Worm (Caenorhabditis elegans) whole organism, L4 larva: ENCODE measurements around the gene ndx-6.

Experiments
- D1046.2 ChIP-seq: fragments of 200-800 bp; sonication (Bioruptor generic); IDR thresholded peaks from 2 replicates; pipeline ENCODE4 v1.3.6; 2022; ENCODE audit warnings: missing genetic modification characterization, missing compliant biosample characterization
- F26F4.8 ChIP-seq: fragments of 200-800 bp; sonication (Bioruptor generic); conservative IDR thresholded peaks from 2 replicates; pipeline ENCODE4 v1.3.6; 2022; ENCODE audit warnings: missing genetic modification characterization, missing compliant biosample characterization
- T26A8.4 ChIP-seq: fragments of 200-800 bp; sonication (Bioruptor generic); IDR thresholded peaks from 2 replicates; pipeline ENCODE4 v1.3.6; 2022; ENCODE audit warnings: missing genetic modification characterization, missing compliant biosample characterization
- Y48G9A.11 ChIP-seq: fragments of 200-800 bp; sonication (Bioruptor generic); IDR thresholded peaks from 2 replicates; pipeline ENCODE4 v1.3.6; 2022; ENCODE audit warnings: missing genetic modification reagents, missing genetic modification characterization, missing compliant biosample characterization
- arid-1 ChIP-seq: fragments of 200-800 bp; sonication (Bioruptor generic); conservative IDR thresholded peaks from 2 replicates; pipeline ENCODE4 v1.3.6; 2022; ENCODE audit warnings: missing genetic modification reagents, missing genetic modification characterization, missing compliant biosample characterization
- ceh-32 ChIP-seq: sonication (generic microtip); optimal IDR thresholded peaks from 2 replicates; lab custom pipeline; 2016; ENCODE audit warnings: mild to moderate bottlenecking, missing genetic modification characterization, missing compliant biosample characterization; ENCODE audit not compliant: poor library complexity
- ceh-44 ChIP-seq: fragments of 200-800 bp; sonication (Bioruptor generic); IDR thresholded peaks from 2 replicates; pipeline ENCODE4 v1.3.6; 2022; ENCODE audit warnings: missing genetic modification reagents, missing genetic modification characterization, missing compliant biosample characterization
- ceh-82 ChIP-seq: sonication (generic microtip); optimal IDR thresholded peaks from 2 replicates; lab custom pipeline; 2017; ENCODE audit warnings: missing biosample characterization, missing genetic modification characterization
- ces-1 ChIP-seq: fragments of 150-350 bp; sonication (generic microtip); optimal IDR thresholded peaks from 4 replicates; lab custom pipeline; 2014; ENCODE audit warnings: missing biosample characterization, missing genetic modification reagents, missing genetic modification characterization
- daf-8 ChIP-seq: fragments of 200-800 bp; sonication (Bioruptor generic); IDR thresholded peaks from 2 replicates; pipeline ENCODE4 v1.3.6; 2022; ENCODE audit warnings: missing genetic modification characterization, missing compliant biosample characterization
- dmd-6 ChIP-seq: fragments of 200-800 bp; sonication (Bioruptor generic); IDR thresholded peaks from 2 replicates; pipeline ENCODE4 v1.3.6; 2022; ENCODE audit warnings: missing genetic modification reagents, missing genetic modification characterization, missing compliant biosample characterization
- dmd-8 ChIP-seq: fragments of 200-800 bp; sonication (Bioruptor generic); IDR thresholded peaks from 2 replicates; pipeline ENCODE4 v1.3.6; 2022; ENCODE audit warnings: missing genetic modification characterization, missing compliant biosample characterization
- dmd-9 ChIP-seq: fragments of 200-800 bp; sonication (Bioruptor generic); IDR thresholded peaks from 2 replicates; pipeline ENCODE4 v1.3.6; 2022; ENCODE audit warnings: missing genetic modification reagents, missing genetic modification characterization, missing compliant biosample characterization
- duxl-1 ChIP-seq: sonication (generic microtip); optimal IDR thresholded peaks from 2 replicates; lab custom pipeline; 2016; ENCODE audit warnings: mild to moderate bottlenecking, missing genetic modification characterization, moderate library complexity, missing compliant biosample characterization; ENCODE audit not compliant: poor library complexity
- fos-1 ChIP-seq: fragments of 150-350 bp; optimal IDR thresholded peaks from 2 replicates; lab custom pipeline; 2014; ENCODE audit warnings: missing biosample characterization, missing genetic modification characterization
- gei-8 ChIP-seq: fragments of 200-800 bp; sonication (Bioruptor generic); optimal IDR thresholded peaks from 2 replicates; lab custom pipeline; 2018; ENCODE audit warnings: mild to moderate bottlenecking, missing genetic modification characterization, missing compliant biosample characterization
- hlh-11 ChIP-seq: fragments of 200-800 bp; sonication (Bioruptor generic); optimal IDR thresholded peaks from 2 replicates; lab custom pipeline; 2018; ENCODE audit warnings: mild to moderate bottlenecking, missing genetic modification characterization, missing compliant biosample characterization
- jun-1 ChIP-seq: fragments of 150-350 bp; optimal IDR thresholded peaks from 2 replicates; lab custom pipeline; 2014; ENCODE audit warnings: missing biosample characterization, missing genetic modification reagents, missing genetic modification characterization
- lim-7 ChIP-seq: fragments of 200-800 bp; sonication (Bioruptor generic); IDR thresholded peaks from 2 replicates; pipeline ENCODE4 v1.3.6; 2022; ENCODE audit warnings: missing genetic modification characterization, missing compliant biosample characterization
- lin-1 ChIP-seq: fragments of 200-800 bp; sonication (Bioruptor generic); IDR thresholded peaks from 2 replicates; pipeline ENCODE4 v1.3.6; 2022; ENCODE audit warnings: missing genetic modification reagents, missing genetic modification characterization, missing compliant biosample characterization
- lin-29 ChIP-seq: fragments of 200-800 bp; sonication (Bioruptor generic); IDR thresholded peaks from 2 replicates; pipeline ENCODE4 v1.3.6; 2022; ENCODE audit warnings: missing genetic modification reagents, missing genetic modification characterization, missing compliant biosample characterization
- lir-3 ChIP-seq: sonication (generic microtip); optimal IDR thresholded peaks from 2 replicates; lab custom pipeline; 2016; ENCODE audit warnings: mild to moderate bottlenecking, missing genetic modification characterization, missing compliant biosample characterization
- madf-5 ChIP-seq, 2 experiments: fragments of 200-800 bp; sonication (Bioruptor generic); IDR thresholded peaks; 2 replicates each; pipeline ENCODE4 v1.3.6; 2022; ENCODE audit warnings: missing compliant biosample characterization in 2 of 2, missing genetic modification characterization in 2 of 2
- mdl-1 ChIP-seq, 2 experiments: fragments of 150-350 bp in 1 of 2; sonication (generic microtip) in 1 of 2; optimal IDR thresholded peaks; 2 replicates each; lab custom pipeline; 2014 to 2017; ENCODE audit warnings: missing biosample characterization in 2 of 2, missing genetic modification characterization in 2 of 2
- mxl-2 ChIP-seq: fragments of 200-800 bp; sonication (Bioruptor generic); conservative IDR thresholded peaks from 2 replicates; pipeline ENCODE4 v1.3.6; 2022; ENCODE audit warnings: missing genetic modification reagents, missing genetic modification characterization, missing compliant biosample characterization
- mxl-3 ChIP-seq: fragments of 200-800 bp; sonication (Bioruptor generic); optimal IDR thresholded peaks from 2 replicates; lab custom pipeline; 2018; ENCODE audit warnings: mild to moderate bottlenecking, missing genetic modification characterization, missing compliant biosample characterization
- nhr-11 ChIP-seq: fragments of 150-350 bp; optimal IDR thresholded peaks from 2 replicates; lab custom pipeline; 2014; ENCODE audit warnings: missing biosample characterization, missing genetic modification characterization
- nhr-25 ChIP-seq: sonication (generic microtip); optimal IDR thresholded peaks from 2 replicates; lab custom pipeline; 2017; ENCODE audit warnings: missing genetic modification characterization, mild to moderate bottlenecking, missing compliant biosample characterization, antibody characterized with exemption, moderate library complexity, borderline replicate concordance; ENCODE audit not compliant: insufficient read depth
- nhr-6 ChIP-seq: fragments of 150-350 bp; optimal IDR thresholded peaks from 2 replicates; lab custom pipeline; 2014; ENCODE audit warnings: missing biosample characterization, missing genetic modification characterization
- nhr-76 ChIP-seq: fragments of 150-350 bp; optimal IDR thresholded peaks from 2 replicates; lab custom pipeline; 2014; ENCODE audit warnings: missing biosample characterization, missing genetic modification characterization
- pha-4 ChIP-seq, 2 experiments: fragments of 150-350 bp in 1 of 2; fragments of 200-800 bp in 1 of 2; sonication (Bioruptor generic) in 1 of 2; IDR thresholded peaks in 1 of 2; optimal IDR thresholded peaks in 1 of 2; 2 replicates each; pipeline versions ENCODE4 v1.3.6 to Lab custom; 2014 to 2022; ENCODE audit warnings: missing genetic modification characterization in 2 of 2, missing genetic modification reagents in 2 of 2, missing biosample characterization in 1 of 2, missing compliant biosample characterization in 1 of 2
- snpc-1.2 ChIP-seq: fragments of 200-800 bp; sonication (Bioruptor generic); IDR thresholded peaks from 2 replicates; pipeline ENCODE4 v1.3.6; 2022; ENCODE audit warnings: missing genetic modification reagents, missing genetic modification characterization, missing compliant biosample characterization
- spr-3 ChIP-seq: fragments of 200-800 bp; sonication (Bioruptor generic); optimal IDR thresholded peaks from 2 replicates; lab custom pipeline; 2018; ENCODE audit warnings: mild to moderate bottlenecking, missing genetic modification characterization, missing compliant biosample characterization
- tra-1 ChIP-seq: fragments of 200-800 bp; sonication (Bioruptor generic); IDR thresholded peaks from 2 replicates; pipeline ENCODE4 v1.3.6; 2022; ENCODE audit warnings: missing genetic modification reagents, missing genetic modification characterization, missing compliant biosample characterization
- unc-130 ChIP-seq: sonication (generic microtip); optimal IDR thresholded peaks from 2 replicates; lab custom pipeline; 2016; ENCODE audit warnings: missing genetic modification reagents, missing genetic modification characterization, missing compliant biosample characterization
- unc-62 ChIP-seq, 3 experiments: fragments of 150-350 bp in 1 of 3; sonication (generic microtip); optimal IDR thresholded peaks in 2 of 3; peaks in 1 of 3; 1 replicate in 1 of 3; 2 replicates in 2 of 3; lab custom pipeline; 2014 to 2017; ENCODE audit warnings: missing biosample characterization in 3 of 3, missing genetic modification characterization in 3 of 3, missing genetic modification reagents in 3 of 3, missing genotype in 1 of 3
- zfp-2 ChIP-seq: sonication (generic microtip); optimal IDR thresholded peaks from 2 replicates; lab custom pipeline; 2016; ENCODE audit warnings: mild to moderate bottlenecking, missing genetic modification characterization, missing compliant biosample characterization
- zfp-3 ChIP-seq: fragments of 200-800 bp; sonication (Bioruptor generic); conservative IDR thresholded peaks from 2 replicates; pipeline ENCODE4 v1.3.6; 2022; ENCODE audit warnings: missing genetic modification reagents, missing genetic modification characterization, missing compliant biosample characterization
- zip-11 ChIP-seq: fragments of 200-800 bp; sonication (Bioruptor generic); IDR thresholded peaks from 2 replicates; pipeline ENCODE4 v1.3.6; 2022; ENCODE audit warnings: missing genetic modification characterization, missing compliant biosample characterization
- ztf-11 ChIP-seq: fragments of 150-350 bp; optimal IDR thresholded peaks from 2 replicates; lab custom pipeline; 2014; ENCODE audit warnings: missing biosample characterization, missing genetic modification characterization

ndx-6 gene

DNA sequence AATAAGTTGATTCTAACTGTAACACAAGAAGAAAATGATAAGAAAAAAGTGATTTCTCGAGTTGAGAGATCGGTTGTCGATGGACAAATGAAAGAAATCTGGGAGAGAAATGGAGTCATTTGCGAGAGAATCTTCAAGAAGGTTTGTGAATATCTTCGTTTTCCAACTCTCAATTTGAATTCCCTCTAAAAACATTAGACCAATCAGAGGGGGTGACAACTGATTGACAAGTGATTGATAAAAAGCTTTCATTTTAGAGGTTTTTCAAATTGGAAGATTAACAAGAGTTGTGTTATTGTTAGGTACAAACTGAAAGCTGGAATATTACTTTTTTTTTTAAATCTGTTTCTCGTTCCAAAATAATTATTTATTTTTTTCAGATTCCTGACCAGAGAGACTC, 28.2 kb upstream of the ndx-6 start (continued):
- no peak for TF ChIP-seq pha-4 (GFP tag; IDR thresholded peaks at IDR 0.05; lab: Robert Waterston, UW)
- no peak for TF ChIP-seq pha-4 (tag; optimal IDR thresholded peaks at IDR 0.05; lab: Kevin White, UChicago)

DNA sequence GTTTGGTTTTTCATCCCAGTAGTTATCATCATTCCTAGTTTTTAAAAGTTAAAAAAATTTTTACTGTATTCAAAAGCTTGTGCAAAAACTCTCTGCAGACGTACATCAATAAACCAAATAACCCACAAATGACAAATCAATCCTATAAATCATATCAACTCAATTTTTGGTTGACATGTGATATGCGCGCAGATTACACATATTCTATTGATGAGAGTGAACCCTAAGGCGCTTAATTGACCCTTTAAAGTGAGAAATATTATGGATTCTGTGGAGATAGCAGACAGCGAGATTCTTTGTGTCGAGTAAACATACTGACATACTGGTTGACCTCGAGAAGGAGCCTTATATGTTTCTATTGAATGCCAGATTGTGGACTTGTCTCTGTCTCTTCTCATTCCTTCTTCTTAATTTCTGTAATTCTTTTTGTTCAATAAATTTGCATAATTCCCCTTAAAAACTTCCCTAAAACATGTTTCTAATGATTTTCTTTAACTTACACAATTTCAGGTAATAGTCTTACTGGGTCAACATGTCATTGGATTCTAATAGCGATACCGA, 26.6 kb upstream of the ndx-6 start, which contains the start of gene EEED8.2:
EEED8.2 (plus strand) TSS at position 511 of the 561 bp plus-strand sequence.
- TF ChIP-seq gei-8 (GFP tag; lab: Kevin White, UChicago) (no peak), unc-62 (GFP tag; optimal IDR thresholded peaks at IDR 0.05 in 1 of 2; lab: Kevin White, UChicago) (peak in 1 of 2 experiments; percentile 90), unc-62 (tag; optimal IDR thresholded peaks at IDR 0.05; lab: Kevin White, UChicago) (no peak), lir-3 (tag; lab: Kevin White, UChicago) (no peak)

DNA sequence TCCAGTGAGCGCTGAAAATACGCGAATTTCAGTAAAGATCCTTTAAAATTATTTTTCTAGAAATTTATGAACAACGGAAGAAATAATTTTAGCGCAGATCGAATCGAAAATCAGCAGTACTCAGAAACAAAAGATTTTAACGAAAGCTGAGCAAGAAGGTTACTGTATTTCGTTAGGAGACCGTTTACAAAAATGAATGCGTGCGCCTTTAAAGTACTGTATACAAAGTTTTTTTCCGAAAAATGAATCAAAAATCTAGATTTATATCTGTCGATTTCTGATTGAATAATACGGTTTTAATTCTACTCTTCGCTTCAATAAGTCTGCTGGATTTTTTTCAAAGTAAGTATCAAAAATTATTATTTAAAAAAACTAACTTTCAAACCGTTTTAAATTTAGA, 24.4 kb upstream of the ndx-6 start, which contains the start of the genes EEED8.14 and EEED8.3:
EEED8.14 (minus strand) TSS at position 13 of the 400 bp plus-strand sequence.
EEED8.3 (plus strand) TSS at position 237 of the 400 bp plus-strand sequence.
- TF ChIP-seq dmd-8 (GFP tag; lab: Robert Waterston, UW) (no peak), lim-7 (GFP tag; lab: Robert Waterston, UW) (no peak), zfp-2 (no peak), zip-11 (GFP tag; lab: Robert Waterston, UW) (no peak), mdl-1 (tag; optimal IDR thresholded peaks at IDR 0.05; lab: Kevin White, UChicago) (no peak), lin-1 (GFP tag; lab: Robert Waterston, UW) (no peak), mxl-2 (GFP tag; lab: Robert Waterston, UW) (no peak), nhr-6 (tag; lab: Kevin White, UChicago) (no peak), dmd-9 (no peak)

DNA sequence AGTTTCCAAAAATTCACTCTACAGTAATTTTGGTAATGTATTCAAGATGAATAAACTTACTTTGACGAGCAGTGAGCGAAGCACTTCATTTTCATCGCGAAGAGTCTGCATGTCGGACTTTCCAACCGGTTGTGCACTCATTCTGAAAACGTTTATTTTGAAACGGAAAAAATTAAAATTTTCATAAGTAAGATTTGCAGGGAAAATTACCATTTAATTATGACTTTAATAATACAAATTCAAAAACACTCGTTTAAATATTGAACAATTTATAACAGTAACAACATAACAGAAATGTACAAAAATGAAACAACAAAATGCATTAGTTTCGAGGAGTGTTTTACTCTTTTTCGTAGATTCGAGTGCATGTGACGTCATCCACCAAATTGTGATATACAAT, 22.8 kb upstream of the ndx-6 start, which contains the start of the genes EEED8.13 and EEED8.18:
EEED8.13 (minus strand) TSS at position 101 of the 400 bp plus-strand sequence.
EEED8.18 (minus strand) TSS at position 144 of the 400 bp plus-strand sequence.
- TF ChIP-seq nhr-6 (tag; lab: Kevin White, UChicago) (no peak), F26F4.8 (no peak), tra-1 (GFP tag; lab: Robert Waterston, UW) (no peak), madf-5 (GFP tag; IDR thresholded peaks at IDR 0.05; lab: Robert Waterston, UW) (no peak), zfp-3 (GFP tag; lab: Robert Waterston, UW) (no peak), jun-1 (tag; lab: Kevin White, UChicago) (no peak), nhr-76 (tag; lab: Kevin White, UChicago) (no peak), T26A8.4 (GFP tag; lab: Robert Waterston, UW) (no peak), nhr-11 (tag; lab: Kevin White, UChicago) (no peak), dmd-6 (no peak), mxl-3 (no peak), ces-1 (GFP tag; lab: Kevin White, UChicago) (no peak), hlh-11 (no peak)
- TF ChIP-seq, all 104 proteins: peak for 0

DNA sequence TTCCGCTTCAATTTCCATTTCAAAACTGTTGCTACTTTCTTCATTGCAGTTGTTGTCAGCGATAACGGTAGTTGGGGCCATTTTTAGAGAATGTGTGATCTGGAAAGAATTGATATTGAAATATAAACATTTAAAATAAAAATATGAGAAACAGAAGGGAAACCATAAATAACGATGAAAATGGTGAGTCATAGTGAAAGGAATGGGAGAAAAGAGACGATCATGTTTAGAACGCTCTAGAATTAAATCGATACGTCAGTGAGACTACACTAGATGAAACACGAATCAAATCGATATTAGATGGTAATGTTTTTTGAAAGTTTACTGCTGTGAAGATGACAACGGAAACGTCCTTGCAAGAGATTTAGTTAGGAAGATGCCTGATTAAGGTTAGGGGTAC, 19.2 kb upstream of the ndx-6 start, which contains the start of the genes EEED8.12 and EEED8.4:
EEED8.12 (minus strand) TSS at position 101 of the 400 bp plus-strand sequence.
EEED8.4 (plus strand) TSS at position 396 of the 400 bp plus-strand sequence.
- TF ChIP-seq D1046.2 (no peak), ztf-11 (tag; lab: Kevin White, UChicago) (no peak), nhr-6 (tag; lab: Kevin White, UChicago) (no peak), nhr-25 (no peak), duxl-1 (tag; lab: Kevin White, UChicago) (no peak), ceh-32 (no peak), pha-4 (GFP tag; IDR thresholded peaks at IDR 0.05; lab: Robert Waterston, UW) (no peak), pha-4 (tag; optimal IDR thresholded peaks at IDR 0.05; lab: Kevin White, UChicago) (no peak), ceh-44 (GFP tag; lab: Robert Waterston, UW) (no peak), unc-130 (GFP tag; lab: Kevin White, UChicago) (no peak), spr-3 (GFP tag; lab: Kevin White, UChicago) (no peak), daf-8 (GFP tag; lab: Robert Waterston, UW) (no peak), fos-1 (tag; lab: Kevin White, UChicago) (no peak), ceh-82 (tag; lab: Kevin White, UChicago) (no peak), arid-1 (GFP tag; lab: Robert Waterston, UW) (no peak), snpc-1.2 (GFP tag; lab: Robert Waterston, UW) (no peak), Y48G9A.11 (GFP tag; lab: Robert Waterston, UW) (no peak), lin-29 (GFP tag; lab: Robert Waterston, UW) (no peak), jun-1 (tag; lab: Kevin White, UChicago) (no peak)
